Fruit fly (Drosophila melanogaster) whole organism, wandering third instar larva: ENCODE data around the gene CG42828.

Experiments used
- Dfd ChIP-seq: fragments of >200 bp; optimal IDR thresholded peaks from 2 replicates; lab custom pipeline; 2017; ENCODE audit warnings: missing biosample characterization, missing genetic modification characterization
- psq ChIP-seq: fragments of 200-800 bp; sonication (Bioruptor generic); optimal IDR thresholded peaks from 3 replicates; lab custom pipeline; 2017; ENCODE audit warnings: missing biosample characterization, mild to moderate bottlenecking, missing genetic modification characterization, moderate library complexity

DNA sequence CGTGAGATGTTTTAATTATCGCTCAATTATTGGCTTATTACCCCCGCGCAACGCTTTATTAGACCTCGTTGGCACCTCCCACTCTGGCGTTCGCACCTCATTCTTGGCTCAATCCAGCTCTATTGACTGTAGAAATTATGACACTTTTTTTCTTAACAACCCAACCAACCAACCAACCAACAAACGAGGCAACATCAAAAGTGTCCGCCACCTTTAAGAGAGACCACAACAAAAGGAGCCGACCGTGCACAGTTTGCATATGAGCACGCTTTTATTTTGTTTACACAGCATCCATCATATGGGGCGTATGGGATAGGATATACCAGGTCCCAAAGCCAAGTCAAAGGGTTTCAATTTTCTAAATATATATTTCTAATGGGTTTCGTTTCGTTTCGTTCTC lies 32.9 kb upstream of the CG42828 start:
- TF ChIP-seq psq = no peak
- TF ChIP-seq Dfd (GFP tag; lab: Kevin White, UChicago) = no peak
